Worm (Caenorhabditis elegans) whole organism, L4/young adult: ENCODE results near the gene F46H5.4.

Source experiments
- W03F9.2 ChIP-seq: fragments of 150-350 bp; optimal IDR thresholded peaks from 2 replicates; lab custom pipeline; 2014; ENCODE audit warnings: missing biosample characterization, missing genetic modification characterization
- dao-5 ChIP-seq: sonication (generic microtip); optimal IDR thresholded peaks from 2 replicates; lab custom pipeline; 2016; ENCODE audit warnings: missing genotype, missing genetic modification characterization, moderate library complexity, missing compliant biosample characterization
- him-1 ChIP-seq: sonication (generic microtip); optimal IDR thresholded peaks from 2 replicates; lab custom pipeline; 2016; ENCODE audit warnings: missing genotype, missing genetic modification reagents, missing genetic modification characterization, missing compliant biosample characterization

The F46H5.4 gene

DNA sequence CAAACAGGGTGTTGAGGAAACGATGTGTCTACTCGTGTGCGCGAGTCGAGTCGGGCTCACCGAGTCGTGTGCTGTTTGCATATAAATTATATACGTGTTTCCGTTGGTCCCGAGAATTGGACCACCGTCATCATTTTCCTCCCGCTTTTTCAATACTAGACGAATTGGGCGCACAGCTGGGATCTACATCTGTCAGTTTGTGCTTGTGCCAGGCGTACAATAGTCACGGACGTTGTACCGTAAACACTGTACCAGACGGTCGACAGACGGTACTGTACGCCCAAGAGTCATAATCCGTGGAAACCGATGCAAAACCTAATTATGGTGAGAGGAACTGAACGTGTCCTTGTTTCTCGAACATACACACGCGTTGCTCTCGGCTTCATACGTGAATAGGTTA is 45.3 kb downstream of the F46H5.4 start:
- TF ChIP-seq dao-5 (no peak), W03F9.2 (no peak), him-1 (no peak)

DNA sequence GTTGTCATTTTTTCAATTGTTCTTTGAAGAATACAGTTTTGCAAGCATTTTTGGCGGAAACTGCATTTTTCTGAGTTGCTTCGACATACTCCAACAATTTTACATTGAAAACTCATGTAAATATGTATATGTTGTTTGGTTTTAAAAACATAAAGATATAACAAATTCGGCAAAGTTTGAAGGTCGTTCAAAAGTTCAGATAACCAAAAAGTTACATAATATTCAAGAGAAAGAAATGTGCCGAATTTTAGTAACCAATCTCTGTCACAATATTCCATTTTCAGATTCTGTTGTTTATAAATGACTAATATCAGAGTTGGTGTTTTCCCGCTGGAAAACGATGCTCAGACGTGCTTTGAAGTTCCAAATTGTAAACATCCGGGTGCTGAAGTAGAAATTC is 48.0 kb downstream of the F46H5.4 start, which contains the start of gene ZK867.2:
ZK867.2 (plus strand) TSS at position 301 of the 400 bp plus-strand sequence.
- TF ChIP-seq him-1 (no peak), W03F9.2 (no peak), dao-5 (no peak)

DNA sequence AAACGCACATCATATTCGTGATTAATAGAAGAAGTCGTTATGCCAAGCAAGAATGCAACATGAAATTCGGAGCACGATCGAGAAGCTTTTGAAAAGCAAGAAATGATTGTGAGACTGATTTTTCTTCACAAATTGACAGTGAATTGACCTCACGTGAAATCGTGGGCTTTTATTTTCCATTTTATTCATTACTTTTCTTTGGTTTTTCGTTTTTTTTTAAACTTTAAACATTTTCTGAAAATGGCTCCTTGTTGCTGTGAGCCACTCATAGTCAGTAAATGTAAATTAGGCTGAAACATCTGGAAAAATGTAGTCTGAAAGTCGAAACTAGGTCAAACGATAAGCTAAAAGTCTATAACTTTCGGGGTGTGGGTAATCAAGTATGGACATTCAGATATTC is 49.2 kb downstream of the F46H5.4 start, which contains the start of gene C55B6.5:
C55B6.5 (minus strand) TSS at position 101 of the 400 bp plus-strand sequence.
- TF ChIP-seq dao-5 = no peak
- TF ChIP-seq W03F9.2 = no peak
- no peak for TF ChIP-seq him-1

DNA sequence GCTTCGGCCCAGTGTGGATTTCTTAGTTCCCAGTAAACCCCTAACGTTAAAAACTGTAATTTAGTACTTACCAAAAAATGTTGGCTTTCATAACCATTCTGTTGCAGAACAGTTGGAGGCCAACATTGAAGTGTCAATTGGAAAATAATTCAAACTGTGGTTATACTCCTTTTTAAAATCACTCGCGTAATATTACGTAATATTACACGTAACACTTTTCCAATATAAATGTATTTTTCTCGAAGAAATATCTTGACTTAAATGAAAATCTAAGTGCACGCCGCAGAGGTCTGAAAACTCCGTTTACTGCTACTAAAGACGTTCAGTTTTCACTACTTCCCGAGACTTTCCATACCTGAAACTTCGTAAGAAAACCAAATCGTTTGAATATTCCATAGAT is 50.2 kb downstream of the F46H5.4 start:
- TF ChIP-seq W03F9.2 (no peak), dao-5 (no peak), him-1 (no peak)

DNA sequence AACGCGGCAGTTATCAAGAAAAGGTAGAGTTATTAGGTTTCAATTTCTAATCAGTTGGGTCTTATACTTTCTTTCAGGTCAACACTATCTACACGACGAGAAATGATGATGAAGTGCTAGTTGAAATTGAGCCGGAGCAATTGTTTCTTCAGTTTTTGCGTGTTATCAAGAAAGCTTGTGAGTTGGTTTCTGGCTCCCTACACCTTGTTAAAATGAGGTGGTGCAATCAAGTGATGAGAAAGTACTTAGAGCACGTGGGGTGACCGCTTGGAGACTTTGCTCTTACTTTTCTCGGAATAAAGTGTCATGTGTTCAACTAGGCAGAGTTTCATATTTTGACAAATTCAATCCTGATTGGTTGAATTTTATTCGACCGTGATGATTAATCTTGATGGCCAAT is 53.9 kb downstream of the F46H5.4 start:
- TF ChIP-seq dao-5 (no peak), him-1 (no peak), W03F9.2 (no peak)

DNA sequence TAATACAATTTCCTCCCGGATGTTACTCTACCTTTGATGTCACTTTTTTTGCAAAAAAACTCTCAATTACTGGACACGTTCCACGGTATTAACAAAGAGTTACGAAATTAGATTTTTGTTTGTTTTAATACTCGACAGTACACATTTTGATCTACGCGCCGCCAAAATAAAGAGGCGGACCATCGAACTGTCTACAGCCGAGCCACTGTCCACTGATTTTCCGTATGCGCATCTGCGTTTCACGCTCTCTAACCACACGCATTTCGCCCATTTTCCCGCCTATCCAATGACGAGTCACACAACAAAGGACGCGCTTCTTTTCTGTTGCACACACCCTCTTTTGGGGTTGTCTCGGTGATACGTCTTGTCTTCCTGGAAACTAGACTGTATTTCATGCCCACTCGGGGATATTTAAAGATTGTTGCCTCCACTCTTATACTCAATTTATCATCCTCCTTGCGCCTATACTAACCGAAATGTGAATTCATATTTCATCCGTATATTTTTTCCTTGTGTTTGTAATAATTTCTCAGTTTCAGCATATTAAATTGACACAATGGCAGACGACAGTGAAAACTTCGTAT is 54.5 kb downstream of the F46H5.4 start, which contains the start of gene C55B6.1:
C55B6.1 (plus strand) TSS at position 534 of the 584 bp plus-strand sequence.
- TF ChIP-seq W03F9.2 (no peak), him-1 (no peak), dao-5 (no peak)
